Worm (Caenorhabditis elegans): ENCODE data around the gene ctf-4.

The ctf-4 gene

ce11 chrV:10951655-10952278 lies 13.6 kb downstream of the ctf-4 start, which contains the start of gene F17C11.4:
F17C11.4 (plus strand) TSS chrV:10951860.
- TF ChIP-seq somi-1 (GFP tag; optimal IDR thresholded peaks at IDR 0.05) (peak; percentile 85), mcd-1 (GFP tag; IDR thresholded peaks at IDR 0.05) (peak; percentile 37; the same call in 1 of the 2 replicates), C17E4.6 (GFP tag; IDR thresholded peaks at IDR 0.05) (no peak), lir-1 (GFP tag; conservative IDR thresholded peaks at IDR 0.05) (no peak; the same call in 1 of the 2 replicates), nfya-2 (GFP tag; IDR thresholded peaks at IDR 0.05) (no peak), attf-6 (GFP tag; IDR thresholded peaks at IDR 0.05) (no peak), hmg-1.2 (GFP tag; IDR thresholded peaks at IDR 0.05) (peak; percentile 53; the same call in 1 of the 2 replicates), unc-130 (GFP tag; optimal IDR thresholded peaks at IDR 0.05) (no peak), aptf-3 (GFP tag; IDR thresholded peaks at IDR 0.05) (no peak), ceh-100 (GFP tag; IDR thresholded peaks at IDR 0.05) (no peak), tbp1 (GFP tag; optimal IDR thresholded peaks at IDR 0.05) (peak; percentile 50), T07F8.4 (tag; optimal IDR thresholded peaks at IDR 0.05) (no peak), nhr-120 (GFP tag; IDR thresholded peaks at IDR 0.05) (no peak), lsl-1 (GFP tag; optimal IDR thresholded peaks at IDR 0.05) (no peak), nhr-179 (tag; optimal IDR thresholded peaks at IDR 0.05) (no peak), B0336.3 (GFP tag; IDR thresholded peaks at IDR 0.05) (peak; percentile 43), F37B4.10 (GFP tag; IDR thresholded peaks at IDR 0.05) (no peak), F57A8.1 (GFP tag; optimal IDR thresholded peaks at IDR 0.05) (no peak), fkh-3 (tag; optimal IDR thresholded peaks at IDR 0.05) (no peak), bed-1 (GFP tag; IDR thresholded peaks at IDR 0.05) (no peak), egl-18 (GFP tag; IDR thresholded peaks at IDR 0.05) (no peak), F49E8.2 (tag; optimal IDR thresholded peaks at IDR 0.05; ENCODE audit: insufficient read depth) (no peak), Y53F4B.3 (GFP tag; IDR thresholded peaks at IDR 0.05) (no peak), let-526 (GFP tag; IDR thresholded peaks at IDR 0.05) (0 out of 2 replicates have a peak, but pooled peaks have one; percentile 68), nhr-27 (tag; optimal IDR thresholded peaks at IDR 0.05) (no peak), madf-6 (GFP tag; IDR thresholded peaks at IDR 0.05) (0 out of 2 replicates have a peak, but pooled peaks have one; percentile 13), egrh-3 (GFP tag; IDR thresholded peaks at IDR 0.05) (no peak), ztf-18 (tag; optimal IDR thresholded peaks at IDR 0.05) (peak; percentile 31), dox-1 (GFP tag; IDR thresholded peaks at IDR 0.05) (no peak), ztf-6 (GFP tag; IDR thresholded peaks at IDR 0.05) (no peak), pha-4 (tag; optimal IDR thresholded peaks at IDR 0.05) (no peak), sptf-2 (GFP tag; optimal IDR thresholded peaks at IDR 0.05) (no peak), Y53G8AR.9 (GFP tag; conservative IDR thresholded peaks at IDR 0.05) (no peak), nfyb-1 (GFP tag; IDR thresholded peaks at IDR 0.05) (no peak), ztf-28 (GFP tag; IDR thresholded peaks at IDR 0.05) (no peak), athp-1 (tag; optimal IDR thresholded peaks at IDR 0.05) (no peak), cebp-1 (GFP tag; IDR thresholded peaks at IDR 0.05) (peak; percentile 77), cebp-1 (tag; optimal IDR thresholded peaks at IDR 0.05) (peak; percentile 91), ama-1 (optimal IDR thresholded peaks at IDR 0.05) (peak; percentile 67), ama-1 (GFP tag; optimal IDR thresholded peaks at IDR 0.05) (no peak), xnd-1 (tag; optimal IDR thresholded peaks at IDR 0.05) (no peak), ceh-58 (GFP tag; IDR thresholded peaks at IDR 0.05) (no peak), unc-62 (GFP tag; optimal IDR thresholded peaks at IDR 0.05) (peak; percentile 41), snpc-1.1 (tag; optimal IDR thresholded peaks at IDR 0.05; ENCODE audit: insufficient read depth) (no peak), ccch-3 (GFP tag; optimal IDR thresholded peaks at IDR 0.05) (no peak), akir-1 (GFP tag; optimal IDR thresholded peaks at IDR 0.05) (no peak), bed-2 (GFP tag; IDR thresholded peaks at IDR 0.05) (no peak), hmg-20 (GFP tag; IDR thresholded peaks at IDR 0.05) (no peak), ets-4 (GFP tag; optimal IDR thresholded peaks at IDR 0.05) (no peak)

All from whole organism, young adult.